Worm (Caenorhabditis elegans) whole organism, young adult: Measurements from ENCODE around the gene K12H6.12.
A peak's percentile ranks its signal among the peaks of the same experiment; 100 is the strongest.

Experiments
- B0035.1 ChIP-seq: sonication (generic microtip); optimal IDR thresholded peaks from 2 replicates; lab custom pipeline; 2016; ENCODE audit warnings: missing genetic modification characterization, mild to moderate bottlenecking, missing compliant biosample characterization, missing genotype, missing genetic modification reagents
- B0336.3 ChIP-seq: fragments of 200-800 bp; sonication (Bioruptor generic); IDR thresholded peaks from 2 replicates; pipeline ENCODE4 v1.3.6; 2022; ENCODE audit warnings: missing genetic modification characterization, missing compliant biosample characterization
- F10E7.11 ChIP-seq: sonication (generic microtip); optimal IDR thresholded peaks from 2 replicates; lab custom pipeline; 2017; ENCODE audit warnings: mild to moderate bottlenecking, missing genetic modification characterization, moderate library complexity, missing compliant biosample characterization
- F22D6.2 ChIP-seq: sonication (generic microtip); optimal IDR thresholded peaks from 2 replicates; lab custom pipeline; 2016; ENCODE audit warnings: mild to moderate bottlenecking, missing genetic modification characterization, missing compliant biosample characterization
- F23B12.7 ChIP-seq: sonication (generic microtip); optimal IDR thresholded peaks from 2 replicates; lab custom pipeline; 2017; ENCODE audit warnings: missing genetic modification characterization, mild to moderate bottlenecking, missing compliant biosample characterization, antibody characterized with exemption, moderate library complexity; ENCODE audit not compliant: insufficient read depth
- Y53G8AR.9 ChIP-seq: fragments of 200-800 bp; sonication (Bioruptor generic); conservative IDR thresholded peaks from 2 replicates; pipeline ENCODE4 v1.3.6; 2022; ENCODE audit warnings: missing genetic modification reagents, missing genetic modification characterization, missing compliant biosample characterization
- Y56A3A.18 ChIP-seq: fragments of 200-800 bp; sonication (Bioruptor generic); IDR thresholded peaks from 2 replicates; pipeline ENCODE4 v1.3.6; 2022; ENCODE audit warnings: missing genetic modification reagents, missing genetic modification characterization, missing compliant biosample characterization
- athp-1 ChIP-seq: sonication (generic microtip); optimal IDR thresholded peaks from 2 replicates; lab custom pipeline; 2017; ENCODE audit warnings: mild to moderate bottlenecking, missing genetic modification characterization, missing compliant biosample characterization
- attf-6 ChIP-seq: fragments of 200-800 bp; sonication (Bioruptor generic); IDR thresholded peaks from 2 replicates; pipeline ENCODE4 v1.3.6; 2022; ENCODE audit warnings: missing genetic modification reagents, missing genetic modification characterization, missing compliant biosample characterization
- bed-2 ChIP-seq: fragments of 200-800 bp; sonication (Bioruptor generic); IDR thresholded peaks from 2 replicates; pipeline ENCODE4 v1.3.6; 2022; ENCODE audit warnings: missing genetic modification reagents, missing genetic modification characterization, missing compliant biosample characterization
- ceh-100 ChIP-seq: fragments of 200-800 bp; sonication (Bioruptor generic); IDR thresholded peaks from 2 replicates; pipeline ENCODE4 v1.3.6; 2022; ENCODE audit warnings: missing genetic modification reagents, missing genetic modification characterization, missing compliant biosample characterization
- dox-1 ChIP-seq: fragments of 200-800 bp; sonication (Bioruptor generic); IDR thresholded peaks from 2 replicates; pipeline ENCODE4 v1.3.6; 2022; ENCODE audit warnings: missing genetic modification reagents, missing genetic modification characterization, missing compliant biosample characterization
- egrh-3 ChIP-seq: fragments of 200-800 bp; sonication (Bioruptor generic); IDR thresholded peaks from 2 replicates; pipeline ENCODE4 v1.3.6; 2022; ENCODE audit warnings: missing genetic modification reagents, missing genetic modification characterization, missing compliant biosample characterization
- hlh-12 ChIP-seq: sonication (generic microtip); optimal IDR thresholded peaks from 2 replicates; lab custom pipeline; 2016; ENCODE audit warnings: missing genetic modification characterization, missing compliant biosample characterization
- hmg-1.2 ChIP-seq: fragments of 200-800 bp; sonication (Bioruptor generic); IDR thresholded peaks from 2 replicates; pipeline ENCODE4 v1.3.6; 2022; ENCODE audit warnings: missing genetic modification reagents, missing genetic modification characterization, missing compliant biosample characterization
- hsf-1 ChIP-seq: fragments of 200-800 bp; sonication (Bioruptor generic); IDR thresholded peaks from 2 replicates; pipeline ENCODE4 v1.3.6; 2022; ENCODE audit warnings: missing genetic modification reagents, missing genetic modification characterization, missing compliant biosample characterization
- lin-26 ChIP-seq: fragments of 200-800 bp; sonication (Bioruptor generic); IDR thresholded peaks from 2 replicates; pipeline ENCODE4 v1.3.6; 2022; ENCODE audit warnings: missing genetic modification reagents, missing genetic modification characterization, missing compliant biosample characterization
- lin-40 ChIP-seq: sonication (generic microtip); optimal IDR thresholded peaks from 2 replicates; lab custom pipeline; 2016; ENCODE audit warnings: missing genetic modification characterization, mild to moderate bottlenecking, missing compliant biosample characterization, missing genotype, missing genetic modification reagents
- lin-54 ChIP-seq: fragments of 200-800 bp; sonication (Bioruptor generic); optimal IDR thresholded peaks from 2 replicates; lab custom pipeline; 2018; ENCODE audit warnings: mild to moderate bottlenecking, missing genetic modification characterization, missing compliant biosample characterization
- lsl-1 ChIP-seq: fragments of 200-800 bp; sonication (Bioruptor generic); optimal IDR thresholded peaks from 2 replicates; lab custom pipeline; 2018; ENCODE audit warnings: mild to moderate bottlenecking, missing genetic modification characterization, moderate library complexity, missing compliant biosample characterization
- lsy-27 ChIP-seq: sonication (generic microtip); optimal IDR thresholded peaks from 2 replicates; lab custom pipeline; 2017; ENCODE audit warnings: missing genetic modification characterization, mild to moderate bottlenecking, missing compliant biosample characterization, antibody characterized with exemption, missing genotype, borderline replicate concordance; ENCODE audit not compliant: insufficient read depth
- madf-6 ChIP-seq: fragments of 200-800 bp; sonication (Bioruptor generic); IDR thresholded peaks from 2 replicates; pipeline ENCODE4 v1.3.6; 2022; ENCODE audit warnings: missing genetic modification reagents, missing genetic modification characterization, missing compliant biosample characterization
- mcd-1 ChIP-seq: fragments of 200-800 bp; sonication (Bioruptor generic); IDR thresholded peaks from 2 replicates; pipeline ENCODE4 v1.3.6; 2022; ENCODE audit warnings: missing genetic modification reagents, missing genetic modification characterization, missing compliant biosample characterization
- nhr-120 ChIP-seq: fragments of 200-800 bp; sonication (Bioruptor generic); IDR thresholded peaks from 2 replicates; pipeline ENCODE4 v1.3.6; 2022; ENCODE audit warnings: missing genetic modification characterization, missing compliant biosample characterization
- repo-1 ChIP-seq: sonication (generic microtip); optimal IDR thresholded peaks from 2 replicates; lab custom pipeline; 2017; ENCODE audit warnings: mild to moderate bottlenecking, missing genetic modification characterization, missing compliant biosample characterization
- sea-2 ChIP-seq: fragments of 200-800 bp; sonication (Bioruptor generic); IDR thresholded peaks from 2 replicates; pipeline ENCODE4 v1.3.6; 2022; ENCODE audit warnings: missing genetic modification characterization, missing compliant biosample characterization
- tlf-1 ChIP-seq: fragments of 200-800 bp; sonication (Bioruptor generic); optimal IDR thresholded peaks from 2 replicates; lab custom pipeline; 2018; ENCODE audit warnings: mild to moderate bottlenecking, missing genetic modification characterization, missing compliant biosample characterization
- xnd-1 ChIP-seq: sonication (generic microtip); optimal IDR thresholded peaks from 2 replicates; lab custom pipeline; 2016; ENCODE audit warnings: missing genotype, missing genetic modification reagents, missing genetic modification characterization, missing compliant biosample characterization
- zfh-2 ChIP-seq: fragments of 200-800 bp; sonication (Bioruptor generic); conservative IDR thresholded peaks from 2 replicates; pipeline ENCODE4 v1.3.6; 2022; ENCODE audit warnings: missing genetic modification reagents, missing genetic modification characterization, missing compliant biosample characterization
- ztf-22 ChIP-seq: fragments of 200-800 bp; sonication (Bioruptor generic); optimal IDR thresholded peaks from 2 replicates; lab custom pipeline; 2018; ENCODE audit warnings: mild to moderate bottlenecking, missing genetic modification characterization, moderate library complexity, missing compliant biosample characterization
- ztf-25 ChIP-seq: fragments of 200-800 bp; sonication (Bioruptor generic); IDR thresholded peaks from 2 replicates; pipeline ENCODE4 v1.3.6; 2022; ENCODE audit warnings: missing genetic modification reagents, missing genetic modification characterization, missing compliant biosample characterization

Gene K12H6.12

DNA sequence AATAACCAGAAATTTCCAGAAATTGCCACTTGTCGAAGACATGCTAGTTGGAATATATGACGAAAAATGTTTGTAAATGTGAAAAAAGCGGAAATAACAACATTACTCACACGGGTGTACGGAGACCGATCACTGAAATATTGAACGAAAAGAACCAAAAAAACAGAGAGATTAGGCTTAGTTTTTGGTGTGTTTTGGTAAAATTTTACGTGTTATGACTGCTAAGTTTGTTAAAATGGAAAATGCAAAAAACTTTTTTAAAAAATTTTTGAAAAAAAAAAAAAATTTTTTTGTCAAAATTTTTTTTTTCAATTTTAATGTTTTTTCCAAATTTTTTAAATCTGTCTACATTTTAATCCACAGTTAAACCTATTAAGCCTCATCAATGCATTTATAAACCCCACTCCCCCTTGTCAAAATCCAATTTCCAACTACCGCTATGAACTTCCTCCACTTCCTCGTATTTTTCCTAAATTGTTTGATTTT is 14.5 kb downstream of the K12H6.12 start, which contains the start of the genes fut-4 and K12H6.10:
TSS of gene fut-4 (minus strand) at position 101 of the 486 bp plus-strand sequence.
TSS of gene K12H6.10 (plus strand) at position 436 of the 486 bp plus-strand sequence.
- TF ChIP-seq hsf-1 (no peak), sea-2 (GFP tag; lab: Robert Waterston, UW) (no peak), F23B12.7 (tag; lab: Kevin White, UChicago) (no peak), Y53G8AR.9 (GFP tag; lab: Robert Waterston, UW) (no peak), hmg-1.2 (GFP tag; lab: Robert Waterston, UW) (no peak)
- TF ChIP-seq, all 124 proteins: peak for 0

DNA sequence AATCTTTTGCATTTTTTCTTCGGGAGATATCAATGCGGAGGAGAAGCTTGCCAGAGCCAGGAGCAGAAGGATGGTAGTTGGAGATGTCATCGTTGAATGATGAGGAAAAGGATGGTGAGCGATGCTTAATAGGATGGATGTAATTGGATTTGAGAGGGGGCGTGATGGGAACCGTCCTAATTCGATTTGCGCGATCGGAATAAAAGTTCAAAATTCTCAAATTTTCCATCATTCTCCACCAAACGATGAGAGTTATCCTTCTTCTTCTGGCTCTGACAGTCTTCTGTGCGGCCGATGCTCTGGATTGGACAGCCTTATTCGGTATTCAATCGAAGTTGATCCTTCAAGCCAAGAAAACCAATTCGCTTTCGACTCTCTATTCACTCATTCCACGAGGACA is 16.2 kb downstream of the K12H6.12 start, which contains the start of the genes K12H6.4 and K12H6.9:
TSS of gene K12H6.4 (minus strand) at position 101 of the 400 bp plus-strand sequence.
TSS of gene K12H6.9 (plus strand) at position 236 of the 400 bp plus-strand sequence.
- TF ChIP-seq ztf-25 (no peak), Y56A3A.18 (no peak), lin-54 (GFP tag; lab: Kevin White, UChicago) (no peak), B0035.1 (tag; lab: Kevin White, UChicago) (no peak), tlf-1 (GFP tag; lab: Kevin White, UChicago) (no peak), hlh-12 (no peak), xnd-1 (no peak), athp-1 (tag; lab: Kevin White, UChicago) (no peak), dox-1 (GFP tag; lab: Robert Waterston, UW) (no peak), lin-26 (GFP tag; lab: Robert Waterston, UW) (no peak), lin-40 (no peak), ceh-100 (GFP tag; lab: Robert Waterston, UW) (no peak), lsy-27 (tag; lab: Kevin White, UChicago) (no peak)

DNA sequence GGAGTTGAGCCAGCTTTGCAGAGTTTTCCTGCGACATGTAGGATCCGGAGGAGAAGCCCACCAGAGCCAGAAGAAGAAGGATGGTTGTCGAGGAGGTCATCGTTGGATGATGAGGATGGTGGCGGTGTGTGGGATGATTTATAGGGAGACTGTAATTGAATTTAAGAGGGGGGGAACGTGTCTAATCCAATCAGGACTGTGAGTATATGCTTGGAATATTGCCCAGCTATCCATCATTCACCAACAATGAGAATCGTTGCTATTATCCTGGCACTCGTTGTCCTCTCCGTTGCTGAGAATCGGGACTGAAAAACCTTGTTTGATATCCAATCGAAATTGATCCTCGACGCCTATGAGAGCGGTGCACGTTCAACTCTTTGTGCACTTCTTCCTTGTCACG is 18.1 kb downstream of the K12H6.12 start, which contains the start of gene K12H6.5:
TSS of gene K12H6.5 (minus strand) at position 101 of the 400 bp plus-strand sequence.
- TF ChIP-seq lsl-1 (GFP tag; lab: Kevin White, UChicago) (no peak), F10E7.11 (tag; lab: Kevin White, UChicago) (no peak), madf-6 (GFP tag; lab: Robert Waterston, UW) (no peak), nhr-120 (GFP tag; lab: Robert Waterston, UW) (no peak), bed-2 (GFP tag; lab: Robert Waterston, UW) (no peak)

DNA sequence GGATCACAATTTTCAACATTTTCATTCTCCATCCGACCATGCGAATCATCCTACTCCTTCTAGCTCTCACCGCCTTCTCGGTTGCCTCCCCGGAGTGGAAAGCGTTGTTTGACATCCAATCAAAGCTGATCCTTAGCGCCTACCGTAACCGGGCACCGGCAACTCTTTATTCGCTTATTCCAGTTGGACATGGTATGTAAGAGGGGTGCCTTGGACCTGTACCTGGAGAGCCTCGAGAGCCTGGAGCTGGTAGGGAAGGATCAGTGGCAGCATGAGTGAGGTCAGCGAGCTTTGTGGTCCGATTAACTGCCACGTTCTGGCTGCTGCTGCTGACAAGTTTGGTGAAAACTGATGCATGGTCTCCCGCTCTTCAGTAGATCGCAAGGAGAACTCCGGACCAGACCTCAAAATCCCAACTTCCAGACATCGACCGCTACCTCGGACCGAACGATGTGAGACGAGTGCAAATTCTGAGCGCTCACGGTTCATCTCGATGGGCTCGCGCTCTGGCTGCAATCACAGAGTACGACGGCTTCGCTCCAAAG is 20.0 kb downstream of the K12H6.12 start, which contains the start of gene K12H6.8:
TSS of gene K12H6.8 (plus strand) at position 38 of the 545 bp plus-strand sequence.
- TF ChIP-seq mcd-1 (GFP tag; lab: Robert Waterston, UW) (0 out of 2 replicates have a peak, but pooled peaks have one; percentile 40), F22D6.2 (tag; lab: Kevin White, UChicago) (no peak), ztf-22 (GFP tag; lab: Kevin White, UChicago) (no peak), zfh-2 (peak; percentile 69), hlh-12 (no peak), egrh-3 (GFP tag; lab: Robert Waterston, UW) (0 out of 2 replicates have a peak, but pooled peaks have one; percentile 37), repo-1 (peak; percentile 17), attf-6 (GFP tag; lab: Robert Waterston, UW) (no peak), B0336.3 (GFP tag; lab: Robert Waterston, UW) (0 out of 2 replicates have a peak, but pooled peaks have one; percentile 27)
- TF ChIP-seq, all 124 proteins: peak for 5
